Worm (Caenorhabditis elegans) whole organism, mixed stage, embryonic: ENCODE measurements around the gene cacn-1.

Experiments used
- ceh-43 ChIP-seq: fragments of 200-800 bp; sonication (Bioruptor generic); optimal IDR thresholded peaks from 2 replicates; lab custom pipeline; 2018; ENCODE audit warnings: mild to moderate bottlenecking, missing genetic modification characterization, moderate library complexity, missing compliant biosample characterization
- hlh-1 ChIP-seq: fragments of 150-350 bp; optimal IDR thresholded peaks from 2 replicates; lab custom pipeline; 2014; ENCODE audit warnings: missing biosample characterization, missing genetic modification reagents, missing genetic modification characterization
- mab-5 ChIP-seq: fragments of 150-350 bp; optimal IDR thresholded peaks from 2 replicates; lab custom pipeline; 2014; ENCODE audit warnings: missing biosample characterization, missing genetic modification characterization
- nhr-28 ChIP-seq: fragments of 150-350 bp; optimal IDR thresholded peaks from 2 replicates; lab custom pipeline; 2014; ENCODE audit warnings: missing biosample characterization, missing genetic modification characterization
- nhr-76 ChIP-seq: sonication (generic microtip); optimal IDR thresholded peaks from 2 replicates; lab custom pipeline; 2017; ENCODE audit warnings: missing biosample characterization, missing genetic modification characterization
- pha-4 ChIP-seq: fragments of 150-350 bp; optimal IDR thresholded peaks from 2 replicates; lab custom pipeline; 2018; ENCODE audit warnings: missing biosample characterization, missing genetic modification reagents, missing genetic modification characterization
- sem-2 ChIP-seq: fragments of 200-800 bp; sonication (Bioruptor generic); optimal IDR thresholded peaks from 2 replicates; lab custom pipeline; 2018; ENCODE audit warnings: mild to moderate bottlenecking, missing genetic modification characterization, missing compliant biosample characterization
- snpc-4 ChIP-seq: fragments of 150-350 bp; optimal IDR thresholded peaks from 2 replicates; lab custom pipeline; 2014; ENCODE audit warnings: missing biosample characterization, missing genetic modification characterization
- unc-39 ChIP-seq: fragments of 150-350 bp; optimal IDR thresholded peaks from 2 replicates; lab custom pipeline; 2014; ENCODE audit warnings: missing biosample characterization, missing genetic modification characterization
- unc-62 ChIP-seq: fragments of 150-350 bp; optimal IDR thresholded peaks from 2 replicates; lab custom pipeline; 2014; ENCODE audit warnings: missing biosample characterization, missing genetic modification reagents, missing genetic modification characterization
- ztf-11 ChIP-seq: fragments of 150-350 bp; optimal IDR thresholded peaks from 2 replicates; lab custom pipeline; 2014; ENCODE audit warnings: missing biosample characterization, missing genetic modification characterization

DNA sequence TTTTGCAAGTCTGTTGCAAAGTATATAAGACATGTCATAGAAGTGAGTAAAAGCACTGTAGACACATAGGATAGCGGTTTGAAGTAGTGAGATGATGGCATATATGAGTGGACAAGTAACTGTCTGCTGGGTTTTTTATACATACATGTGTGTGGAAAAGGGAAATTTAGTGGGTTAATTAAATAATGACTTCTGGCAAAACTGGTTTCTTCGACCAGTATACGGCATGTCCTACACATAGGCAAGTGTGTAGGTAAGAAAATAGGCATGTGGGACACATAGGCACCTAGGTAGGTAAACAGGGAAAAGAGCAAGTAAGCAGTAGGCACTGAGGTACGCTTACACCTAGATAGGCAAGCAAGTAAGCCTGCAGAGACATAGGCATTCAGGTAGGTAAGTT is 47.4 kb downstream of the cacn-1 start, which contains the start of gene col-87:
- no peak for TF ChIP-seq sem-2 (GFP tag; lab: Kevin White, UChicago)
- no peak for TF ChIP-seq mab-5 (tag; lab: Kevin White, UChicago)
- TF ChIP-seq snpc-4, result no peak
- no peak for TF ChIP-seq unc-39
- TF ChIP-seq unc-62 (GFP tag; lab: Kevin White, UChicago), result no peak
- TF ChIP-seq ztf-11 (tag; lab: Kevin White, UChicago), result no peak
- TF ChIP-seq ceh-43 (GFP tag; lab: Kevin White, UChicago), result no peak
- TF ChIP-seq nhr-76 (tag; lab: Kevin White, UChicago), result no peak
- no peak for TF ChIP-seq pha-4 (tag; lab: Kevin White, UChicago)
- TF ChIP-seq nhr-28 (tag; lab: Kevin White, UChicago), result no peak
- TF ChIP-seq hlh-1 (tag; lab: Kevin White, UChicago), result no peak
